Worm (Caenorhabditis elegans): ENCODE data around the gene C55C3.7.

Gene C55C3.7

DNA sequence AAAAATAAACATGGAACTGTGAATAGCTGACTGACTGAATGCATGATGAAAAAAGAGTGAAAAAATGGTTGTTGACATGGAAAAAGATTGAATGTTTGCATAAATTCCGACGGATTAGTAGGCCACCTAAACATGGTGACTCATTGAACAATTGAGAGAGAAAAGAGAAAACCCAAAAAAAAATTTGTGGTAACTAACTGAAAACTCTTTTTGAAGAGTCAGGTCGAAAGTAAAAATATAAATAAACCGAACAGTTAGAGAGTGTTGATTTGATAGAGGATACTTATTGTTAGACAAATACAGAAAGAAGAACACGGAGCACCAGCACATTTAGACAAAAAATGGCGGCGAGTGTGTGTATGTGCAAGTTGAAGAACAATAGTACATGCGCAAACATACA is 11.1 kb downstream of the C55C3.7 start:
- TF ChIP-seq ceh-83 (GFP tag; optimal IDR thresholded peaks at IDR 0.05) (no peak), unc-39 (tag; optimal IDR thresholded peaks at IDR 0.05) (no peak), lsy-2 (tag; optimal IDR thresholded peaks at IDR 0.05) (no peak), ceh-43 (GFP tag; optimal IDR thresholded peaks at IDR 0.05) (no peak), mep-1 (tag; optimal IDR thresholded peaks at IDR 0.05) (no peak), ces-1 (GFP tag; optimal IDR thresholded peaks at IDR 0.05) (no peak)

DNA sequence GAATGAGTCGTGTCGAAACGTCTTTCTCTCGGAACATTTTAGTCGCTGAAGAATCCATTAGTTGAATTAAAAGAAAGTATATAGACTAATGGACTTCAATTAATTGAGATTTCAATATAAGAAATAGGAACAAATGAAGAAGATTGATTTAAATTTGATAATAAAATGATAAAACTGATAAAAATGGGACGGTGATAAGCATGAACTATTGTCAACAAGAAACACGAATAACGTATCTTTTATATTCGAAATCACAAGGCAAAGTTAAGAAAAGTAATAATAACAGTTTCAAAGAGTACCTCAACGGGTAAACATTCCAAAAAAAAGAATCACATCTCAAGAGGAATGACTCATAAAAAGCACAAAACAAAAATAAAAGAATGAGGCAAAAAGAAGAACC is 13.0 kb downstream of the C55C3.7 start, which contains the start of gene T19E7.6:
TSS of gene T19E7.6 (minus strand) at position 45 of the 400 bp plus-strand sequence.
- TF ChIP-seq ceh-43 (GFP tag; optimal IDR thresholded peaks at IDR 0.05) (no peak), mab-5 (tag; optimal IDR thresholded peaks at IDR 0.05) (no peak), lin-13 (tag; optimal IDR thresholded peaks at IDR 0.05) (no peak), M03D4.4 (tag; optimal IDR thresholded peaks at IDR 0.05) (no peak), drap-1 (GFP tag; optimal IDR thresholded peaks at IDR 0.05) (no peak), ham-2 (GFP tag; optimal IDR thresholded peaks at IDR 0.05) (no peak), cnd-1 (tag; optimal IDR thresholded peaks at IDR 0.05) (no peak), ceh-39 (tag; optimal IDR thresholded peaks at IDR 0.05) (no peak), unc-120 (tag; optimal IDR thresholded peaks at IDR 0.05; ENCODE audit: poor library complexity, severe bottlenecking) (no peak), mls-2 (tag; optimal IDR thresholded peaks at IDR 0.05) (no peak), elt-3 (tag; optimal IDR thresholded peaks at IDR 0.05) (no peak), tbx-8 (GFP tag; optimal IDR thresholded peaks at IDR 0.05) (no peak), zip-8 (tag; optimal IDR thresholded peaks at IDR 0.05) (no peak)

- TF ChIP-seq pha-4 (tag; optimal IDR thresholded peaks at IDR 0.05) = peak; percentile 14
- no peak for TF ChIP-seq snpc-4 (tag; optimal IDR thresholded peaks at IDR 0.05)
- no peak for TF ChIP-seq lin-13 (tag; optimal IDR thresholded peaks at IDR 0.05)
- no peak for TF ChIP-seq ztf-11 (tag; optimal IDR thresholded peaks at IDR 0.05)
Measured at ce11 chrIV:5667191-5667590, 15.3 kb downstream of the C55C3.7 start.

ce11 chrIV:5666115-5667028 is 16.1 kb downstream of the C55C3.7 start:
- no peak for TF ChIP-seq ceh-39 (tag; optimal IDR thresholded peaks at IDR 0.05)
- TF ChIP-seq nhr-12 (tag; optimal IDR thresholded peaks at IDR 0.05) = no peak
- TF ChIP-seq unc-120 (tag; optimal IDR thresholded peaks at IDR 0.05; ENCODE audit: poor library complexity, severe bottlenecking) = no peak
- TF ChIP-seq cnd-1 (tag; optimal IDR thresholded peaks at IDR 0.05) = no peak
- TF ChIP-seq mep-1 (tag; optimal IDR thresholded peaks at IDR 0.05) = no peak
- TF ChIP-seq nhr-2 (tag; optimal IDR thresholded peaks at IDR 0.05) = no peak
- TF ChIP-seq nhr-28 (tag; optimal IDR thresholded peaks at IDR 0.05) = no peak
- no peak for TF ChIP-seq unc-39 (tag; optimal IDR thresholded peaks at IDR 0.05)
- no peak for TF ChIP-seq tbx-8 (GFP tag; optimal IDR thresholded peaks at IDR 0.05)
- TF ChIP-seq nhr-76 (tag; optimal IDR thresholded peaks at IDR 0.05) = no peak
- TF ChIP-seq ham-2 (GFP tag; optimal IDR thresholded peaks at IDR 0.05) = no peak
- TF ChIP-seq flh-1 (GFP tag; optimal IDR thresholded peaks at IDR 0.05) = no peak
- TF ChIP-seq ceh-43 (GFP tag; optimal IDR thresholded peaks at IDR 0.05) = no peak
- no peak for TF ChIP-seq nhr-237 (tag; optimal IDR thresholded peaks at IDR 0.05)
- TF ChIP-seq ztf-11 (tag; optimal IDR thresholded peaks at IDR 0.05) = no peak
- no peak for TF ChIP-seq M03D4.4 (tag; optimal IDR thresholded peaks at IDR 0.05)
- TF ChIP-seq hlh-1 (tag; optimal IDR thresholded peaks at IDR 0.05) = no peak
- no peak for TF ChIP-seq mls-2 (tag; optimal IDR thresholded peaks at IDR 0.05)

ce11 chrIV:5665353-5665918 is 17.0 kb downstream of the C55C3.7 start:
- TF ChIP-seq tbx-8 (GFP tag; optimal IDR thresholded peaks at IDR 0.05) = no peak
- peak; percentile 3 for TF ChIP-seq mep-1 (tag; optimal IDR thresholded peaks at IDR 0.05)
- no peak for TF ChIP-seq mls-2 (tag; optimal IDR thresholded peaks at IDR 0.05)
- peak; percentile 4 for TF ChIP-seq nhr-237 (tag; optimal IDR thresholded peaks at IDR 0.05)
- TF ChIP-seq unc-120 (tag; optimal IDR thresholded peaks at IDR 0.05; ENCODE audit: poor library complexity, severe bottlenecking) = peak; percentile 28
- no peak for TF ChIP-seq sptf-1 (tag; optimal IDR thresholded peaks at IDR 0.05)
- TF ChIP-seq drap-1 (GFP tag; optimal IDR thresholded peaks at IDR 0.05) = no peak
- no peak for TF ChIP-seq ceh-39 (tag; optimal IDR thresholded peaks at IDR 0.05)
- TF ChIP-seq bed-3 (GFP tag; optimal IDR thresholded peaks at IDR 0.05) = no peak
- peak; percentile 51 for TF ChIP-seq unc-62 (GFP tag; optimal IDR thresholded peaks at IDR 0.05)
- no peak for TF ChIP-seq mab-5 (tag; optimal IDR thresholded peaks at IDR 0.05)
- peak; percentile 30 for TF ChIP-seq ces-1 (GFP tag; optimal IDR thresholded peaks at IDR 0.05)
- peak; percentile 11 for TF ChIP-seq lsy-2 (tag; optimal IDR thresholded peaks at IDR 0.05)
- TF ChIP-seq sem-2 (GFP tag; optimal IDR thresholded peaks at IDR 0.05) = no peak
- TF ChIP-seq cnd-1 (tag; optimal IDR thresholded peaks at IDR 0.05) = peak; percentile 61
- peak; percentile 49 for TF ChIP-seq hlh-1 (tag; optimal IDR thresholded peaks at IDR 0.05)
- TF ChIP-seq unc-39 (tag; optimal IDR thresholded peaks at IDR 0.05) = no peak
- TF ChIP-seq elt-3 (tag; optimal IDR thresholded peaks at IDR 0.05) = no peak
